Worm (Caenorhabditis elegans) whole organism, L4/young adult: ENCODE results near the gene fic-1.

Experiments used
- W03F9.2 ChIP-seq: fragments of 150-350 bp; optimal IDR thresholded peaks from 2 replicates; lab custom pipeline; 2014; ENCODE audit warnings: missing biosample characterization, missing genetic modification characterization
- dao-5 ChIP-seq: sonication (generic microtip); optimal IDR thresholded peaks from 2 replicates; lab custom pipeline; 2016; ENCODE audit warnings: missing genotype, missing genetic modification characterization, moderate library complexity, missing compliant biosample characterization
- him-1 ChIP-seq: sonication (generic microtip); optimal IDR thresholded peaks from 2 replicates; lab custom pipeline; 2016; ENCODE audit warnings: missing genotype, missing genetic modification reagents, missing genetic modification characterization, missing compliant biosample characterization

Gene fic-1

ce11 chrIV:10936906-10937540 is at the start of gene fic-1:
fic-1 (plus strand) TSS chrIV:10937454.
- TF ChIP-seq W03F9.2 (tag; lab: Kevin White, UChicago), result peak; percentile 80
- no peak for TF ChIP-seq dao-5
- TF ChIP-seq him-1, result no peak

DNA sequence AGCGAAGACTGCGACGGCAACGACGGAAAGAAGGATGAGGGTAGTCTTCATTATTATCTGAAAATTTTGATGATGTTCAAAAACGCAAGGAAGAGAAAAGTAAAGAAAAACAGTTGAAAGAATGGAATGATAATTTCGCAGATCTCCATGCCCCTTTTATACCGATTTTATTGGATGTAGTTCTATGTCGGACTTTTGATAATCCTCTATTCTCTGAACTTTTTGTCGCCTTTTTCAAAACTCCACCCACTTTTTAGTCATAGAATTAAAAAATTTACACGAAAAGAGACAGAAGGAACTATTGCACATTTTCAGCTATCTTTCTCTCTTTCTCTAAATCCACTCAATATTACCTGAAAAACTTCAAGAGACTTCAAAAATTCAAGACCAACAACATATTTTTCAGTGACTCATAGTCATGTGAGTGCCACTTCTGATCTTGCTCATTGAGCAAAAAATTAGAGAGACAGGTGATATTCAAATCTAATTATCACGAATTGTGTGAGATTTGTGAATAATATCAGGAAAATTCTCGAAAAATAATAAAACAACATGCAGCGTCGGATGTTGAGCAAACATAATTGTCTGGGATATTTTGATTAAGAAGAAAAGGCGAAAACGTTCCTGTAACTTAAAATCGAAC is 47.3 kb upstream of the fic-1 start, which contains the start of gene F13E9.15:
Gene F13E9.15, minus strand, starts transcription at position 51 of the 643 bp plus-strand sequence.
- TF ChIP-seq W03F9.2 (tag; lab: Kevin White, UChicago), result no peak
- no peak for TF ChIP-seq him-1

- no peak for TF ChIP-seq W03F9.2 (tag; lab: Kevin White, UChicago)
- no peak for TF ChIP-seq him-1
- TF ChIP-seq dao-5, result no peak
Measured at ce11 chrIV:10891993-10892392, 45.3 kb upstream of the fic-1 start, which contains the start of gene srlf-12. srlf-12 (minus strand) TSS chrIV:10892093.

DNA sequence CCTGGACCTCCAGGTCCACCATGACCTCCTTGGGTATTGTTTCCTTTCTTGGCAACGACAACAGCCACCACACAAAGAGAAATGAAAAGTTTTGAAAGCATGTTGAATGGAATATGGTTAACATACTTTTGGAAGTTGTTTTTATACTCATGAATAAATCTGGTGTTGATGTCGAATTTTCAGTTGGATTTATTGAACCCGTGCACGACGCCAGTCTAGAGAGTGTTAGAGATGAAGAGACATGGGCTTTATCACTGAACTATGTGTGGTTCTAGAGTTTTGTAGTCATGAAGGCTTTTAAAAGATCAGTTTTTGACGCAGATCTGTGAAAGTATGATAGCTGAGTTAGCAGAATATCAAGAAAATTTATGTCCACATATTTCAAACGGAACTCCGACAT is 43.0 kb upstream of the fic-1 start, which contains the start of gene srlf-14:
Gene srlf-14, minus strand, starts transcription at position 101 of the 400 bp plus-strand sequence.
- no peak for TF ChIP-seq dao-5
- TF ChIP-seq W03F9.2 (tag; lab: Kevin White, UChicago), result no peak
- TF ChIP-seq him-1, result no peak

ce11 chrIV:10896512-10896911 is 40.7 kb upstream of the fic-1 start, which contains the start of gene srlf-13:
srlf-13 (minus strand) TSS chrIV:10896612.
- TF ChIP-seq dao-5 (no peak), W03F9.2 (tag; lab: Kevin White, UChicago) (no peak), him-1 (no peak)

DNA sequence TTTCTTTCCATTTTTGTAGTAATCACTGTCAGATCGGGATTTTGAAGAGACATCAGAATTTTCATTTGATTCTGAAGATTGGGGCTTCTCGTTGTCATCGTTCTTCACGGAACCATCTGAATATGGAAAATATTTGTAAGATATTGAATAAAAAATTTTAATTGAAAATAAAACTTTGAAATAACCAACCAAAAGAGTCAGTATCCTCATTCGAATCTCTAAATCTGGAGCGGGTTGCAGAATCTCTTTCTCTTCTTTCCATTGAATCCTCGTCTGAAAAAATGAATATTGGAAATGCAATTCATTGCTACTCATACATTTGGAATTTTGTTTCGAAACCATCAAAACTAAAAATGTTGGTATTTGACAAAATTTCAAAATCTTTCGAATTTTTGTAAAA is 39.1 kb upstream of the fic-1 start:
- TF ChIP-seq him-1, result no peak
- TF ChIP-seq dao-5, result no peak
- TF ChIP-seq W03F9.2 (tag; lab: Kevin White, UChicago), result no peak

ce11 chrIV:10899091-10899490 is 38.2 kb upstream of the fic-1 start, which contains the start of the genes F13E9.9 and F13E9.19:
F13E9.9 (minus strand) TSS chrIV:10899191.
F13E9.19 (plus strand) TSS chrIV:10899406.
- TF ChIP-seq him-1, result no peak
- no peak for TF ChIP-seq dao-5
- TF ChIP-seq W03F9.2 (tag; lab: Kevin White, UChicago), result no peak

ce11 chrIV:10900083-10900482 is 37.2 kb upstream of the fic-1 start, which contains the start of gene srlf-30:
srlf-30 (plus strand) TSS chrIV:10900383.
- TF ChIP-seq dao-5 (no peak), him-1 (no peak), W03F9.2 (tag; lab: Kevin White, UChicago) (no peak)

- TF ChIP-seq him-1 (no peak), W03F9.2 (tag; lab: Kevin White, UChicago) (no peak), dao-5 (no peak)
Measured at ce11 chrIV:10902476-10902875, 34.8 kb upstream of the fic-1 start.

DNA sequence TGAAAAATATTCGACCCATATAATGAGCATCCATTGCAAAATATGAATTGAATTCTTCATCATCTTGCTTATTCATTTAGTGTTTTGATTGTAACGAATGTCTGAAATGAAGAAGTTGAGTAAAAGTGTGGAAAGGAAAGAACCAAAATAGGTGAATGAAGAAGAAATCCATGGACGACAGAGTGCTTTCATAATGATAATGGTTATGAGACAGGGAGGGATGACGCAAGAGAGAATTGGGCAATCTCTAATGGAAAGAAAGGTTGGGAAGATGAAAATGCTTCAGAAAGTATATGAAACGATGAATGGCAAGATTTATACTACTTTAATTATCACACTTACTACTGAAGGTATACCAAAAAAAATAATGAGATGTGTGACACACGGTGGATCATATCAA is 33.0 kb upstream of the fic-1 start, which contains the start of gene ZK596.3:
Gene ZK596.3, minus strand, starts transcription at position 101 of the 400 bp plus-strand sequence.
- TF ChIP-seq him-1, result no peak
- TF ChIP-seq W03F9.2 (tag; lab: Kevin White, UChicago), result no peak
- TF ChIP-seq dao-5, result no peak

ce11 chrIV:10909206-10909605 is 28.0 kb upstream of the fic-1 start, which contains the start of gene ZK596.2:
ZK596.2 (minus strand) TSS chrIV:10909306.
- TF ChIP-seq him-1 (no peak), dao-5 (no peak), W03F9.2 (tag; lab: Kevin White, UChicago) (no peak)

DNA sequence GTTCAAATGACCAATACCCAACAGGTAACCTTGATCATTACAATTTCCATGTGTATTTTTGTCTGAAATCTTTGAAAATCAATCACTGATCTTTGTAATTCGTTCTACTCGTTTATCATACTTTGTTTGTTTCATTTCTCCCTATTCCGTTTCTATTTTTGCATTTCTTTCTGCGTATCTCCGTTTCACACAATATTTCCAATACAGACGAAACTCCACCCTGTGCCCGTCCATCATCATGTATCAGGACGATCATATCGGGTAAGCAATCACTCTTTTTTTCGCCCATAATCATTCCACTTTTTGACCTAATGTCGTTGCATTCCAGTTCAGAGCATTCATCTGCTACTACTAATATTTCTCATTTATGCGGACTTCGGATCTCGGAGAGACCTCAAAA is 27.5 kb upstream of the fic-1 start, which contains the start of gene pyk-2:
Gene pyk-2, plus strand, starts transcription at position 206 of the 400 bp plus-strand sequence.
- no peak for TF ChIP-seq dao-5
- no peak for TF ChIP-seq W03F9.2 (tag; lab: Kevin White, UChicago)
- no peak for TF ChIP-seq him-1

DNA sequence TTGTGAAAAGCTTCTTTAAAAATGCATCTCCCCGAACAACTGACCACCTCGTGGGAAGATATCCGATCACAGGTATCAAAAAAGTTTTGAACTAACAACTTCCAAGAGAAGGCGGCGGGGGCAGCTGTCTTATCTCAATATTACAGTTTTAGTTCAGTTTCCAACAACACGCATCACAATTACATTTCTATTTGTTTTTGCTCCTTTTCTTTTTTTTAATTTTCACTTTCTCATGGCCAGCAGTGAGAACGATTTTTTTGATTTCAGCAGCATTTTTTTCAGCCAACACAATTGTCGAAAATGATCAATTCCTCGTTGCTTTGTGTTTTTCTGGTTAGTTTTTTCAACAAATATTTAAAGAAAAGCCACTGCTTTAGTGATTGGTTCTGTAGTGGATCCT is 24.2 kb upstream of the fic-1 start, which contains the start of gene ZK593.2:
Gene ZK593.2, plus strand, starts transcription at position 301 of the 400 bp plus-strand sequence.
- TF ChIP-seq him-1 (no peak), W03F9.2 (tag; lab: Kevin White, UChicago) (no peak), dao-5 (no peak)

ce11 chrIV:10915388-10915787 is 21.9 kb upstream of the fic-1 start, which contains the start of gene ZK593.3:
ZK593.3 (plus strand) TSS chrIV:10915688.
- TF ChIP-seq W03F9.2 (tag; lab: Kevin White, UChicago) (no peak), him-1 (no peak), dao-5 (no peak)

- TF ChIP-seq W03F9.2 (tag; lab: Kevin White, UChicago) (no peak), dao-5 (no peak), him-1 (no peak)
Measured at ce11 chrIV:10916134-10916533, 21.1 kb upstream of the fic-1 start.
